Worm (Caenorhabditis elegans) whole organism, L4 larva: Measurements from ENCODE around the gene F47C12.13.

Source experiments
- F44E2.7 ChIP-seq: fragments of 200-800 bp; sonication (Bioruptor generic); IDR thresholded peaks from 2 replicates; pipeline ENCODE4 v2.1.2; 2022; ENCODE audit warnings: missing genetic modification characterization, missing compliant biosample characterization
- F49E8.2 ChIP-seq: sonication (generic microtip); optimal IDR thresholded peaks from 2 replicates; lab custom pipeline; 2016; ENCODE audit warnings: missing compliant biosample characterization, mild to moderate bottlenecking, missing genetic modification characterization, borderline replicate concordance
- R02D3.7 ChIP-seq: fragments of 150-350 bp; sonication (generic microtip); optimal IDR thresholded peaks from 3 replicates; lab custom pipeline; 2014; ENCODE audit warnings: missing biosample characterization, missing genetic modification characterization
- T26A8.4 ChIP-seq: fragments of 200-800 bp; sonication (Bioruptor generic); IDR thresholded peaks from 2 replicates; pipeline ENCODE4 v1.3.6; 2022; ENCODE audit warnings: missing genetic modification characterization, missing compliant biosample characterization
- Y48G9A.11 ChIP-seq: fragments of 200-800 bp; sonication (Bioruptor generic); IDR thresholded peaks from 2 replicates; pipeline ENCODE4 v1.3.6; 2022; ENCODE audit warnings: missing genetic modification reagents, missing genetic modification characterization, missing compliant biosample characterization
- Y5F2A.4 ChIP-seq: fragments of 200-800 bp; sonication (Bioruptor generic); optimal IDR thresholded peaks from 2 replicates; lab custom pipeline; 2018; ENCODE audit warnings: mild to moderate bottlenecking, missing genetic modification characterization, missing compliant biosample characterization
- ZK337.2 ChIP-seq: fragments of 200-800 bp; sonication (Bioruptor generic); IDR thresholded peaks from 2 replicates; pipeline ENCODE4 v1.3.6; 2022; ENCODE audit warnings: missing genetic modification reagents, missing genetic modification characterization, missing compliant biosample characterization
- ZK546.5 ChIP-seq, 2 experiments: sonication (generic microtip); optimal IDR thresholded peaks; 2 replicates each; lab custom pipeline; 2017; ENCODE audit warnings: missing biosample characterization in 2 of 2, missing genetic modification characterization in 2 of 2
- aha-1 ChIP-seq: fragments of 150-350 bp; peaks from one replicate; lab custom pipeline; 2014; ENCODE audit warnings: missing biosample characterization, missing genetic modification characterization
- arid-1 ChIP-seq: fragments of 200-800 bp; sonication (Bioruptor generic); conservative IDR thresholded peaks from 2 replicates; pipeline ENCODE4 v1.3.6; 2022; ENCODE audit warnings: missing genetic modification reagents, missing genetic modification characterization, missing compliant biosample characterization
- attf-4 ChIP-seq: sonication (generic microtip); optimal IDR thresholded peaks from 3 replicates; lab custom pipeline; 2017; ENCODE audit warnings: missing biosample characterization, missing genetic modification characterization
- cey-2 ChIP-seq: sonication (generic microtip); optimal IDR thresholded peaks from 3 replicates; lab custom pipeline; 2017; ENCODE audit warnings: missing genetic modification characterization, mild to moderate bottlenecking, missing compliant biosample characterization, antibody characterized with exemption, borderline replicate concordance; ENCODE audit not compliant: insufficient read depth
- ctbp-1 ChIP-seq: fragments of 200-800 bp; sonication (Bioruptor generic); IDR thresholded peaks from 2 replicates; pipeline ENCODE4 v1.3.6; 2022; ENCODE audit warnings: missing genetic modification reagents, missing genetic modification characterization, missing compliant biosample characterization
- daf-19 ChIP-seq: fragments of 200-800 bp; sonication (Bioruptor generic); conservative IDR thresholded peaks from 2 replicates; pipeline ENCODE4 v1.3.6; 2022; ENCODE audit warnings: missing genetic modification characterization, missing compliant biosample characterization
- dmd-8 ChIP-seq: fragments of 200-800 bp; sonication (Bioruptor generic); IDR thresholded peaks from 2 replicates; pipeline ENCODE4 v1.3.6; 2022; ENCODE audit warnings: missing genetic modification characterization, missing compliant biosample characterization
- dve-1 ChIP-seq: sonication (generic microtip); optimal IDR thresholded peaks from 2 replicates; lab custom pipeline; 2017; ENCODE audit warnings: antibody characterized with exemption, mild to moderate bottlenecking, missing genetic modification characterization, missing compliant biosample characterization; ENCODE audit not compliant: insufficient read depth
- egl-27 ChIP-seq: sonication (generic microtip); optimal IDR thresholded peaks from 3 replicates; lab custom pipeline; 2017; ENCODE audit warnings: missing biosample characterization, missing genetic modification reagents, missing genetic modification characterization
- fos-1 ChIP-seq: fragments of 150-350 bp; optimal IDR thresholded peaks from 2 replicates; lab custom pipeline; 2014; ENCODE audit warnings: missing biosample characterization, missing genetic modification characterization
- gei-8 ChIP-seq: fragments of 200-800 bp; sonication (Bioruptor generic); optimal IDR thresholded peaks from 2 replicates; lab custom pipeline; 2018; ENCODE audit warnings: mild to moderate bottlenecking, missing genetic modification characterization, missing compliant biosample characterization
- hlh-11 ChIP-seq: fragments of 200-800 bp; sonication (Bioruptor generic); optimal IDR thresholded peaks from 2 replicates; lab custom pipeline; 2018; ENCODE audit warnings: mild to moderate bottlenecking, missing genetic modification characterization, missing compliant biosample characterization
- jun-1 ChIP-seq: fragments of 150-350 bp; optimal IDR thresholded peaks from 2 replicates; lab custom pipeline; 2014; ENCODE audit warnings: missing biosample characterization, missing genetic modification reagents, missing genetic modification characterization
- lin-13 ChIP-seq: fragments of 150-350 bp; optimal IDR thresholded peaks from 2 replicates; lab custom pipeline; 2014; ENCODE audit warnings: missing biosample characterization, missing genetic modification reagents, missing genetic modification characterization
- lin-15B ChIP-seq: fragments of 150-350 bp; sonication (generic microtip); optimal IDR thresholded peaks from 3 replicates; lab custom pipeline; 2014; ENCODE audit warnings: missing biosample characterization, missing genetic modification characterization
- lin-38 ChIP-seq: fragments of 200-800 bp; sonication (Bioruptor generic); IDR thresholded peaks from 2 replicates; pipeline ENCODE4 v1.3.6; 2022; ENCODE audit warnings: missing genetic modification reagents, missing genetic modification characterization, missing compliant biosample characterization
- lsy-2 ChIP-seq, 2 experiments: fragments of 150-350 bp in 1 of 2; sonication (generic microtip) in 1 of 2; optimal IDR thresholded peaks; 2 replicates each; lab custom pipeline; 2014 to 2017; ENCODE audit warnings: missing biosample characterization in 2 of 2, missing genetic modification characterization in 2 of 2
- madf-9 ChIP-seq: fragments of 200-800 bp; sonication (Bioruptor generic); conservative IDR thresholded peaks from 2 replicates; pipeline ENCODE4 v1.3.6; 2022; ENCODE audit warnings: missing genetic modification reagents, missing genetic modification characterization, missing compliant biosample characterization
- mdt-29 ChIP-seq: fragments of 200-800 bp; sonication (Bioruptor generic); IDR thresholded peaks from 2 replicates; pipeline ENCODE4 v1.3.6; 2022; ENCODE audit warnings: missing genetic modification reagents, missing genetic modification characterization, missing compliant biosample characterization
- mep-1 ChIP-seq: fragments of 150-350 bp; sonication (generic microtip); optimal IDR thresholded peaks from 3 replicates; lab custom pipeline; 2014; ENCODE audit warnings: missing biosample characterization, missing genetic modification characterization
- mxl-3 ChIP-seq: fragments of 200-800 bp; sonication (Bioruptor generic); optimal IDR thresholded peaks from 2 replicates; lab custom pipeline; 2018; ENCODE audit warnings: mild to moderate bottlenecking, missing genetic modification characterization, missing compliant biosample characterization
- nhr-11 ChIP-seq: fragments of 150-350 bp; optimal IDR thresholded peaks from 2 replicates; lab custom pipeline; 2014; ENCODE audit warnings: missing biosample characterization, missing genetic modification characterization
- nhr-237 ChIP-seq: sonication (generic microtip); optimal IDR thresholded peaks from 2 replicates; lab custom pipeline; 2017; ENCODE audit warnings: missing biosample characterization, missing genetic modification characterization
- nhr-28 ChIP-seq: fragments of 150-350 bp; optimal IDR thresholded peaks from 2 replicates; lab custom pipeline; 2014; ENCODE audit warnings: missing biosample characterization, missing genetic modification characterization
- nhr-41 ChIP-seq: fragments of 200-800 bp; sonication (Bioruptor generic); IDR thresholded peaks from 2 replicates; pipeline ENCODE4 v1.3.6; 2022; ENCODE audit warnings: missing genetic modification reagents, missing genetic modification characterization, missing compliant biosample characterization
- nhr-48 ChIP-seq: sonication (generic microtip); optimal IDR thresholded peaks from 2 replicates; lab custom pipeline; 2016; ENCODE audit warnings: mild to moderate bottlenecking, missing genetic modification characterization, missing compliant biosample characterization
- nhr-6 ChIP-seq: fragments of 150-350 bp; optimal IDR thresholded peaks from 2 replicates; lab custom pipeline; 2014; ENCODE audit warnings: missing biosample characterization, missing genetic modification characterization
- nhr-76 ChIP-seq: fragments of 150-350 bp; optimal IDR thresholded peaks from 2 replicates; lab custom pipeline; 2014; ENCODE audit warnings: missing biosample characterization, missing genetic modification characterization
- pqm-1 ChIP-seq: sonication (generic microtip); optimal IDR thresholded peaks from 2 replicates; lab custom pipeline; 2017; ENCODE audit warnings: missing biosample characterization, missing genetic modification characterization
- sdz-12 ChIP-seq: fragments of 200-800 bp; sonication (Bioruptor generic); optimal IDR thresholded peaks from 2 replicates; lab custom pipeline; 2018; ENCODE audit warnings: mild to moderate bottlenecking, missing genetic modification characterization, missing compliant biosample characterization
- set-16 ChIP-seq: fragments of 200-800 bp; sonication (Bioruptor generic); IDR thresholded peaks from 2 replicates; pipeline ENCODE4 v1.3.6; 2022; ENCODE audit warnings: missing genetic modification reagents, missing genetic modification characterization, missing compliant biosample characterization
- snpc-1.2 ChIP-seq: fragments of 200-800 bp; sonication (Bioruptor generic); IDR thresholded peaks from 2 replicates; pipeline ENCODE4 v1.3.6; 2022; ENCODE audit warnings: missing genetic modification reagents, missing genetic modification characterization, missing compliant biosample characterization
- spr-3 ChIP-seq: fragments of 200-800 bp; sonication (Bioruptor generic); optimal IDR thresholded peaks from 2 replicates; lab custom pipeline; 2018; ENCODE audit warnings: mild to moderate bottlenecking, missing genetic modification characterization, missing compliant biosample characterization
- unc-130 ChIP-seq: sonication (generic microtip); optimal IDR thresholded peaks from 2 replicates; lab custom pipeline; 2016; ENCODE audit warnings: missing genetic modification reagents, missing genetic modification characterization, missing compliant biosample characterization
- unc-62 ChIP-seq, 3 experiments: fragments of 150-350 bp in 1 of 3; sonication (generic microtip); optimal IDR thresholded peaks in 2 of 3; peaks in 1 of 3; 1 replicate in 1 of 3; 2 replicates in 2 of 3; lab custom pipeline; 2014 to 2017; ENCODE audit warnings: missing biosample characterization in 3 of 3, missing genetic modification characterization in 3 of 3, missing genetic modification reagents in 3 of 3, missing genotype in 1 of 3
- vab-7 ChIP-seq: fragments of 200-800 bp; sonication (Bioruptor generic); IDR thresholded peaks from 2 replicates; pipeline ENCODE4 v1.3.6; 2022; ENCODE audit warnings: missing genetic modification reagents, missing genetic modification characterization, missing compliant biosample characterization
- zag-1 ChIP-seq: fragments of 150-350 bp; optimal IDR thresholded peaks from 2 replicates; lab custom pipeline; 2014; ENCODE audit warnings: missing biosample characterization, missing genetic modification characterization
- zfp-2 ChIP-seq: sonication (generic microtip); optimal IDR thresholded peaks from 2 replicates; lab custom pipeline; 2016; ENCODE audit warnings: mild to moderate bottlenecking, missing genetic modification characterization, missing compliant biosample characterization
- zip-11 ChIP-seq: fragments of 200-800 bp; sonication (Bioruptor generic); IDR thresholded peaks from 2 replicates; pipeline ENCODE4 v1.3.6; 2022; ENCODE audit warnings: missing genetic modification characterization, missing compliant biosample characterization
- zip-2 ChIP-seq: fragments of 150-350 bp; optimal IDR thresholded peaks from 2 replicates; lab custom pipeline; 2014; ENCODE audit warnings: missing biosample characterization, missing genetic modification characterization

The F47C12.13 gene

ce11 chrIV:4027106-4027888, 33.1 kb upstream of the F47C12.13 start (continued):
- TF ChIP-seq unc-130 (GFP tag; lab: Kevin White, UChicago) (no peak), unc-62 (GFP tag; optimal IDR thresholded peaks at IDR 0.05 in 1 of 2; lab: Kevin White, UChicago) (peak in 1 of 2 experiments; percentile 3), unc-62 (tag; optimal IDR thresholded peaks at IDR 0.05; lab: Kevin White, UChicago) (no peak), nhr-6 (tag; lab: Kevin White, UChicago) (no peak), nhr-41 (GFP tag; lab: Robert Waterston, UW) (no peak), jun-1 (tag; lab: Kevin White, UChicago) (no peak), attf-4 (tag; lab: Kevin White, UChicago) (no peak), hlh-11 (peak; percentile 54), zag-1 (tag; lab: Kevin White, UChicago) (no peak), spr-3 (GFP tag; lab: Kevin White, UChicago) (no peak), mep-1 (tag; lab: Kevin White, UChicago) (no peak), R02D3.7 (tag; lab: Kevin White, UChicago) (no peak), egl-27 (no peak), nhr-28 (tag; lab: Kevin White, UChicago) (peak; percentile 82), daf-19 (GFP tag; lab: Robert Waterston, UW) (no peak), sdz-12 (GFP tag; lab: Kevin White, UChicago) (no peak), ZK337.2 (GFP tag; lab: Robert Waterston, UW) (no peak), lin-13 (no peak), T26A8.4 (no peak), madf-9 (GFP tag; lab: Robert Waterston, UW) (no peak), lsy-2 (tag; optimal IDR thresholded peaks at IDR 0.05; lab: Kevin White, UChicago) (no peak), fos-1 (no peak), dmd-8 (GFP tag; lab: Robert Waterston, UW) (no peak)
- TF ChIP-seq, all 104 proteins: peak for 8

ce11 chrIV:4025923-4026322, 31.7 kb upstream of the F47C12.13 start:
- TF ChIP-seq vab-7 (GFP tag; lab: Robert Waterston, UW) (no peak), ZK337.2 (GFP tag; lab: Robert Waterston, UW) (no peak), F49E8.2 (no peak), Y48G9A.11 (GFP tag; lab: Robert Waterston, UW) (no peak), zfp-2 (no peak), mdt-29 (GFP tag; lab: Robert Waterston, UW) (no peak), F44E2.7 (GFP tag; lab: Robert Waterston, UW) (no peak), mxl-3 (GFP tag; lab: Kevin White, UChicago) (peak; percentile 18), nhr-28 (tag; lab: Kevin White, UChicago) (peak; percentile 22), nhr-76 (tag; lab: Kevin White, UChicago) (no peak), zip-11 (GFP tag; lab: Robert Waterston, UW) (no peak), R02D3.7 (tag; lab: Kevin White, UChicago) (no peak), sdz-12 (GFP tag; lab: Kevin White, UChicago) (no peak), snpc-1.2 (GFP tag; lab: Robert Waterston, UW) (no peak), set-16 (GFP tag; lab: Robert Waterston, UW) (peak; percentile 85), nhr-6 (tag; lab: Kevin White, UChicago) (no peak), lin-15B (tag; lab: Kevin White, UChicago) (no peak), daf-19 (GFP tag; lab: Robert Waterston, UW) (no peak), zip-2 (tag; lab: Kevin White, UChicago) (no peak), cey-2 (tag; lab: Kevin White, UChicago) (no peak), ZK546.5 (tag; optimal IDR thresholded peaks at IDR 0.05; lab: Kevin White, UChicago) (no peak), mep-1 (tag; lab: Kevin White, UChicago) (peak; percentile 82), nhr-237 (tag; lab: Kevin White, UChicago) (no peak), aha-1 (tag; lab: Kevin White, UChicago) (peak; percentile 100), zag-1 (tag; lab: Kevin White, UChicago) (no peak), lin-38 (GFP tag; lab: Robert Waterston, UW) (peak; percentile 22; the same call in 1 of the 2 replicates), hlh-11 (peak; percentile 96), nhr-48 (tag; lab: Kevin White, UChicago) (no peak), nhr-11 (tag; lab: Kevin White, UChicago) (no peak), pqm-1 (tag; lab: Kevin White, UChicago) (no peak), arid-1 (0 out of 2 replicates have a peak, but pooled peaks have one; percentile 33), Y5F2A.4 (GFP tag; lab: Kevin White, UChicago) (no peak), dve-1 (tag; lab: Kevin White, UChicago) (peak; percentile 87), gei-8 (GFP tag; lab: Kevin White, UChicago) (no peak), ctbp-1 (GFP tag; lab: Robert Waterston, UW) (peak; percentile 56; the same call in 1 of the 2 replicates)
